Worm (Caenorhabditis elegans) whole organism, late embryonic: ENCODE measurements around the gene grl-20.

Experiments
- ama-1 ChIP-seq: fragments of 150-350 bp; optimal IDR thresholded peaks from 2 replicates; lab custom pipeline; 2014
- ceh-45 ChIP-seq: fragments of 200-800 bp; sonication (Bioruptor generic); IDR thresholded peaks from 2 replicates; pipeline ENCODE4 v1.3.6; 2022; ENCODE audit warnings: missing genetic modification reagents, missing genetic modification characterization, missing compliant biosample characterization
- ceh-48 ChIP-seq: sonication (generic microtip); optimal IDR thresholded peaks from 2 replicates; lab custom pipeline; 2016; ENCODE audit warnings: missing genetic modification characterization, inconsistent platforms, missing compliant biosample characterization
- che-1 ChIP-seq: sonication (generic microtip); optimal IDR thresholded peaks from 2 replicates; lab custom pipeline; 2016; ENCODE audit warnings: mild to moderate bottlenecking, missing genetic modification characterization, missing compliant biosample characterization
- ets-4 ChIP-seq: sonication (generic microtip); optimal IDR thresholded peaks from 2 replicates; lab custom pipeline; 2016; ENCODE audit warnings: missing genetic modification characterization, missing compliant biosample characterization
- lin-11 ChIP-seq: fragments of 200-800 bp; sonication (Bioruptor generic); optimal IDR thresholded peaks from 2 replicates; lab custom pipeline; 2018; ENCODE audit warnings: mild to moderate bottlenecking, missing genetic modification characterization, missing compliant biosample characterization
- nhr-11 ChIP-seq: fragments of 150-350 bp; optimal IDR thresholded peaks from 2 replicates; lab custom pipeline; 2014; ENCODE audit warnings: missing biosample characterization, missing genetic modification characterization
- pag-3 ChIP-seq: sonication (generic microtip); optimal IDR thresholded peaks from 2 replicates; lab custom pipeline; 2016; ENCODE audit warnings: missing compliant biosample characterization, missing genetic modification characterization, borderline replicate concordance
- pat-9 ChIP-seq: fragments of 200-800 bp; sonication (Bioruptor generic); optimal IDR thresholded peaks from 2 replicates; lab custom pipeline; 2018; ENCODE audit warnings: mild to moderate bottlenecking, missing genetic modification characterization, moderate library complexity, missing compliant biosample characterization
- pha-2 ChIP-seq: sonication (generic microtip); optimal IDR thresholded peaks from 2 replicates; lab custom pipeline; 2017; ENCODE audit warnings: mild to moderate bottlenecking, missing genetic modification characterization, missing compliant biosample characterization
- pqm-1 ChIP-seq: sonication (generic microtip); optimal IDR thresholded peaks from 2 replicates; lab custom pipeline; 2016; ENCODE audit warnings: missing genetic modification characterization, missing compliant biosample characterization
- unc-86 ChIP-seq: sonication (generic microtip); optimal IDR thresholded peaks from 2 replicates; lab custom pipeline; 2016; ENCODE audit warnings: missing genetic modification characterization, missing compliant biosample characterization

- TF ChIP-seq lin-11 (tag; lab: Kevin White, UChicago) (no peak), pha-2 (tag; lab: Kevin White, UChicago) (no peak), ets-4 (no peak), pqm-1 (tag; lab: Kevin White, UChicago) (no peak), ceh-45 (GFP tag; lab: Robert Waterston, UW) (no peak), unc-86 (no peak), pag-3 (tag; lab: Kevin White, UChicago) (no peak), pat-9 (tag; lab: Kevin White, UChicago) (no peak), ama-1 (lab: Kevin White, UChicago) (no peak), nhr-11 (tag; lab: Kevin White, UChicago) (no peak), ceh-48 (no peak), che-1 (tag; lab: Kevin White, UChicago) (no peak)
Measured at ce11 chrIV:2114337-2114736, 14.3 kb downstream of the grl-20 start, which contains the start of gene xbx-4.
